Fruit fly (Drosophila melanogaster) whole organism, pupa: ENCODE data around the gene alpha-Spec.

ENCODE experiments used
- CG10348 ChIP-seq: fragments of 200-800 bp; sonication (Bioruptor generic); IDR thresholded peaks from 2 replicates; pipeline ENCODE4 v1.3.6; 2022; ENCODE audit warnings: missing biosample characterization, missing genetic modification characterization
- CG12605 ChIP-seq: fragments of 200-800 bp; sonication (Bioruptor generic); IDR thresholded peaks from 2 replicates; pipeline ENCODE4 v1.3.6; 2022; ENCODE audit warnings: missing biosample characterization, missing genetic modification characterization
- CG13204 ChIP-seq: fragments of 200-800 bp; sonication (Bioruptor generic); optimal IDR thresholded peaks from 2 replicates; lab custom pipeline; 2018; ENCODE audit warnings: missing biosample characterization, mild to moderate bottlenecking, missing genetic modification characterization, moderate library complexity
- CG14655 ChIP-seq: fragments of 200-800 bp; sonication (Bioruptor generic); optimal IDR thresholded peaks from 3 replicates; lab custom pipeline; 2017; ENCODE audit warnings: mild to moderate bottlenecking, missing biosample characterization, missing genetic modification reagents, missing genetic modification characterization
- CG15710 ChIP-seq: fragments of 200-800 bp; sonication (Bioruptor generic); optimal IDR thresholded peaks from 2 replicates; lab custom pipeline; 2018; ENCODE audit warnings: missing biosample characterization, mild to moderate bottlenecking, missing genetic modification characterization, moderate library complexity
- CG17806 ChIP-seq: fragments of 200-800 bp; sonication (Bioruptor generic); optimal IDR thresholded peaks from 2 replicates; lab custom pipeline; 2018; ENCODE audit warnings: missing biosample characterization, mild to moderate bottlenecking, missing genetic modification characterization, moderate library complexity
- CG32121 ChIP-seq: fragments of 200-800 bp; sonication (Bioruptor generic); IDR thresholded peaks from 2 replicates; pipeline ENCODE4 v1.3.6; 2022; ENCODE audit warnings: missing biosample characterization, missing genetic modification characterization
- CG34367 ChIP-seq: fragments of 200-800 bp; sonication (Bioruptor generic); optimal IDR thresholded peaks from 2 replicates; lab custom pipeline; 2018; ENCODE audit warnings: missing biosample characterization, mild to moderate bottlenecking, missing genetic modification characterization
- CG4496 ChIP-seq: fragments of 200-800 bp; sonication (Bioruptor generic); IDR thresholded peaks from 3 replicates; pipeline ENCODE4 v1.3.6; 2022; ENCODE audit warnings: missing biosample characterization, missing genetic modification characterization
- CG8159 ChIP-seq: fragments of 200-800 bp; sonication (Bioruptor generic); optimal IDR thresholded peaks from 3 replicates; lab custom pipeline; 2018; ENCODE audit warnings: missing biosample characterization, mild to moderate bottlenecking, missing genetic modification characterization, moderate library complexity
- CG8301 ChIP-seq: fragments of 200-800 bp; sonication (Bioruptor generic); optimal IDR thresholded peaks from 2 replicates; lab custom pipeline; 2018; ENCODE audit warnings: missing biosample characterization, mild to moderate bottlenecking, missing genetic modification characterization
- CG9948 ChIP-seq: fragments of 200-800 bp; sonication (Bioruptor generic); optimal IDR thresholded peaks from 2 replicates; lab custom pipeline; 2018; ENCODE audit warnings: missing biosample characterization, mild to moderate bottlenecking, missing genetic modification characterization, moderate library complexity
- D1 ChIP-seq: fragments of 200-800 bp; sonication (Bioruptor generic); optimal IDR thresholded peaks from 2 replicates; lab custom pipeline; 2018; ENCODE audit warnings: missing biosample characterization, mild to moderate bottlenecking, missing genetic modification characterization, moderate library complexity
- EcR ChIP-seq: fragments of 200-800 bp; sonication (Bioruptor generic); optimal IDR thresholded peaks from 3 replicates; lab custom pipeline; 2019; ENCODE audit warnings: missing biosample characterization, missing genetic modification characterization, mild to moderate bottlenecking, moderate library complexity, missing genetic modification reagents
- Ets98B ChIP-seq: fragments of 200-800 bp; sonication (Bioruptor generic); IDR thresholded peaks from 2 replicates; pipeline ENCODE4 v1.3.6; 2022; ENCODE audit warnings: missing biosample characterization, missing genetic modification characterization
- Pif1A ChIP-seq: fragments of 200-800 bp; sonication (Bioruptor generic); optimal IDR thresholded peaks from 3 replicates; lab custom pipeline; 2016; ENCODE audit warnings: missing biosample characterization, missing genetic modification characterization
- Pif1B ChIP-seq: fragments of 200-800 bp; sonication (Bioruptor generic); optimal IDR thresholded peaks from 3 replicates; lab custom pipeline; 2016; ENCODE audit warnings: missing biosample characterization, missing genetic modification characterization
- Snoo ChIP-seq: fragments of 200-800 bp; sonication (Bioruptor generic); optimal IDR thresholded peaks from 3 replicates; lab custom pipeline; 2017; ENCODE audit warnings: missing biosample characterization, mild to moderate bottlenecking, missing genetic modification characterization, inconsistent platforms
- fd96Ca ChIP-seq: fragments of 200-800 bp; sonication (Bioruptor generic); IDR thresholded peaks from 3 replicates; pipeline ENCODE4 v1.3.6; 2022; ENCODE audit warnings: missing biosample characterization, missing genetic modification characterization
- gl ChIP-seq: fragments of 200-800 bp; sonication (Bioruptor generic); optimal IDR thresholded peaks from 2 replicates; lab custom pipeline; 2018; ENCODE audit warnings: missing biosample characterization, mild to moderate bottlenecking, missing genetic modification characterization
- rn ChIP-seq: fragments of 200-800 bp; sonication (Bioruptor generic); IDR thresholded peaks from 2 replicates; pipeline ENCODE4 v1.3.6; 2022; ENCODE audit warnings: missing biosample characterization, missing genetic modification characterization

Gene alpha-Spec

DNA sequence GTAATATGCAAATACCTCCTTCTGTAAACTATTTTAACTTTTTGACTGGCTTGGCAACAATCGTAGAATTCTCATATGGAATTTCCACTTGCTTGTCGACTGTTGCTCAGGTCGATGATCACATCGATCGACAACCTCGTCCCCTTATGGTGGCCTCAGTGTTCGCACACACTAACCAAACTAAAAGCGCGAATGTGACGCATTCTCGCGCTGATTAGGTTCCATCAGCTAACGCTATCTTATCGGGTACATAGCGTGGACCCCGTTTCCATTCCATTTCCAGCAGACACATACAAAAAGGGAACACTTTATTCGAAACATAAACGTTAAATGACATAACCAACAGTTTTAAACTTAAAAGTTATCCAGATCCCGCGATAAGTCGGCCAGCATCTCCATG lies 5.8 kb downstream of the alpha-Spec start:
- peak; percentile 33 for TF ChIP-seq EcR (GFP tag; lab: Kevin White, UChicago)
- no peak for TF ChIP-seq CG4496 (GFP tag; lab: Robert Waterston, UW)
- TF ChIP-seq, all 21 proteins: peak for 1

DNA sequence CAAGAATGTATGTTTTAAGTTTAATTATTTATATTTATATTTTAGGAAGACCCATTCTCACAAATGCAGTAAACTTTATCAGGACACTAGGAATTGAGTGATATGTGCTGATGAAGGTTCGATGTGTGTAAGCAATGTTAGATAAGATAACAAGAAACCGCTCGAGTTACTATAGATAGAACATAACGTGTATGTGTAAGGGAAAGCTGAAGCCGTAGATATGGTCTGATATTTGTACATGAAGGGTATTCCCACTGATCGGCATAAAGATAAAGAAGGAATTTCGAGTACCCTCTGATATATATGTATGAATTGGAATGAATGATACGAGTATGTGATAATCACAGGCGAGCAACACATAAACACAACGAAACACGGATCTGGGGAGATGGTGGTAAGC lies 11.0 kb downstream of the alpha-Spec start:
- TF ChIP-seq CG8301 (tag; lab: Kevin White, UChicago) (no peak), D1 (tag; lab: Kevin White, UChicago) (no peak), Pif1A (GFP tag; lab: Kevin White, UChicago) (no peak), CG4496 (GFP tag; lab: Robert Waterston, UW) (no peak), CG8159 (tag; lab: Kevin White, UChicago) (no peak), CG13204 (no peak), Pif1B (GFP tag; lab: Kevin White, UChicago) (no peak), CG10348 (GFP tag; lab: Robert Waterston, UW) (no peak), EcR (GFP tag; lab: Kevin White, UChicago) (no peak)
- TF ChIP-seq, all 21 proteins: peak for 0

DNA sequence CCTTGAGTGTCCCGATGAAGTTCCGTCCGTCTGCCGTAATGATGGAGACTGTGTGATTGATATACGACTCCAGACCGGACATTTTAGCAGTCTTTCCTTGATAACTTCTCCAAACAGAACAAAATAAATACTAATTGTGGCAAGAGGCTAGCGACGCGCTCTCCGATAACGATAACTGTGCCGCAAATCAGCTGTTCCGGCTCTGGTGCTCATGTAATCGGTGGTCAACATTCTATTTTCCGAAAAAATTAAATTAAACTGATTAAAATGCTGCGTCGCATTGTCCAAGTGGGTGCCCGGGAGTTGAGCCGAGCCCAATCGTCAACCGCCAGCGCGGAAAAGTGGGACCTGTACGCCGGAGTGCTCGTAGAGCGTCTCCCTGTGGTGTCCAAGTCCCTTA lies 17.9 kb downstream of the alpha-Spec start, which contains the start of the genes CG2021 and mRpL46:
CG2021 (minus strand) TSS at position 163 of the 400 bp plus-strand sequence.
mRpL46 (plus strand) TSS at position 191 of the 400 bp plus-strand sequence.
- TF ChIP-seq D1 (tag; lab: Kevin White, UChicago) = no peak
- no peak for TF ChIP-seq rn (GFP tag; lab: Robert Waterston, UW)
- TF ChIP-seq CG17806 (tag; lab: Kevin White, UChicago) = no peak
- no peak for TF ChIP-seq EcR (GFP tag; lab: Kevin White, UChicago)
- TF ChIP-seq CG34367 (tag; lab: Kevin White, UChicago) = no peak
- no peak for TF ChIP-seq CG8159 (tag; lab: Kevin White, UChicago)
- no peak for TF ChIP-seq CG12605 (GFP tag; lab: Robert Waterston, UW)
- TF ChIP-seq CG8301 (tag; lab: Kevin White, UChicago) = no peak
- no peak for TF ChIP-seq CG10348 (GFP tag; lab: Robert Waterston, UW)
- TF ChIP-seq Snoo = no peak
- TF ChIP-seq fd96Ca = no peak
- no peak for TF ChIP-seq Pif1A (GFP tag; lab: Kevin White, UChicago)
- no peak for TF ChIP-seq Pif1B (GFP tag; lab: Kevin White, UChicago)
- TF ChIP-seq CG9948 = no peak
- TF ChIP-seq Ets98B (GFP tag; lab: Robert Waterston, UW) = no peak
- TF ChIP-seq gl (tag; lab: Kevin White, UChicago) = no peak
- no peak for TF ChIP-seq CG32121 (GFP tag; lab: Robert Waterston, UW)
- TF ChIP-seq, all 21 proteins: peak for 0

DNA sequence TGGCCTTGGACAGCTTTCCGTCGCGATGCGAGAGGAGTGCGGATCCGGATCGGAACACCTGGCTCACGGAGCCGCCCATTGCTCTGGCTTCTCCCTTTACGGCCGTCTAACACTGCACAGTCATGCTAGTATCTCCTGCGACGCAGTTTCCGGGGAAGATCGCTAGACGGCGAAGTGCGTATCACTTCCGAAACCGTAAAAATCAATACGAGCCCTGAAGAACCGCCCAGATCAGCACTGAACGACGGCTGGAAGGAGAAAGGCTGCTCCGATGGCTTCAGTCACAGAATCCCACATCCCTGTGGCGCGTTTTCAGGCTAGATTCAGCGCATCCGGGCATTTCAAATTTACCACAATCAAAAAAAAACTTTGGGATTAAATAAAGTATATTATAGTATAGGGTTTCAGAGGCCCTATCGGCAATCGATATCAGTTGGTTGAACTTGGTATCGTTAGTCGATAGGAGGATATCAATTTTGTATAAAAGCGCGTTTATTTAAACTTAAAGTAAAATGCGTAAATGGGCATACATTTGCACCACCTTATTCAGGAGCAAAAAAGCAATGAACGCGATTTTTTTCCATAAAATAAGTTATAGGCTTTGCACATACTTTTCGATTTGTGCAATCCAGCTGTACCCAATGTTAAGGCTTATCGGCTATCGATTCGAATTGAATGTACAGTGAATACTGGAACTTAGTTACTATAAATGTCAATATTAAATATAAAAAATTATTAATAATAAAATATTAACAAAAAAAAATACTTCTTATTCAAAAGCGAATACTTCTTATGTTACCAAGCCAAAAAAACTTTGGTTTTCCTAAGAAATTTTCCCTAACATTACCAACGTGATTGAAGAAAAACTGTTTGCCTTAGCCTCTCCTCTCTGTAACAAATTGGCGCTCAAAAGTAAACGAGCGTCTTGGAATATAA lies 20.1 kb downstream of the alpha-Spec start, which contains the start of the genes CG13933 and PolD2:
CG13933 (minus strand) TSS at position 435 of the 936 bp plus-strand sequence.
PolD2 (plus strand) TSS at position 921 of the 936 bp plus-strand sequence.
- TF ChIP-seq Pif1A (GFP tag; lab: Kevin White, UChicago) (no peak), CG4496 (GFP tag; lab: Robert Waterston, UW) (peak; percentile 98), Snoo (no peak), CG12605 (GFP tag; lab: Robert Waterston, UW) (peak; percentile 87), gl (tag; lab: Kevin White, UChicago) (peak; percentile 5), Pif1B (GFP tag; lab: Kevin White, UChicago) (peak; percentile 95), CG32121 (GFP tag; lab: Robert Waterston, UW) (peak; percentile 97), CG14655 (GFP tag; lab: Kevin White, UChicago) (no peak), CG9948 (peak; percentile 82), CG8159 (tag; lab: Kevin White, UChicago) (peak; percentile 91), CG10348 (GFP tag; lab: Robert Waterston, UW) (peak; percentile 94), CG13204 (no peak), CG15710 (tag; lab: Kevin White, UChicago) (peak; percentile 99), D1 (tag; lab: Kevin White, UChicago) (no peak), fd96Ca (peak; percentile 86), EcR (GFP tag; lab: Kevin White, UChicago) (no peak), Ets98B (GFP tag; lab: Robert Waterston, UW) (peak; percentile 97), CG8301 (tag; lab: Kevin White, UChicago) (no peak), rn (GFP tag; lab: Robert Waterston, UW) (peak; percentile 90), CG34367 (tag; lab: Kevin White, UChicago) (peak; percentile 97), CG17806 (tag; lab: Kevin White, UChicago) (peak; percentile 92)

DNA sequence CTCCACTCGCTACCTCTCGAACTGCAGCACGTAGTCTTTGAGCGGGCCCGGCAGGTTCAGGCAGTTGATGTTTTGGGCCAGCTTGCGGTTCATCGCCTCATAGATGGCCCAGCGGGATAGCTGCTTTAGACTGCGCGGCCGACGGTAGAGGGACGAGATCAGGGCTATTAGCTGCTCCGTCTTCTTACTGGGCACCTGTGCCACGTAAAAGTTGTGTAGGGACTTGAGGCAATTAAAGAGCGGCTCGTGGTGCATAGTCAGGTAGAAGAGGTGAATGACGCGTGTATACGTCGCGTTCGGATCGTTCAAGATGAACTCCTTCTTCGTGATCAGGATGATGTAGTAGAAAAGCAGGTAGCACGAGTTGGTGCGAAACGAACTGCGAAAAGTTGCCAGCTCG lies 22.5 kb downstream of the alpha-Spec start:
- TF ChIP-seq fd96Ca (no peak), Ets98B (GFP tag; lab: Robert Waterston, UW) (no peak), rn (GFP tag; lab: Robert Waterston, UW) (no peak), CG34367 (tag; lab: Kevin White, UChicago) (no peak), CG10348 (GFP tag; lab: Robert Waterston, UW) (no peak)

DNA sequence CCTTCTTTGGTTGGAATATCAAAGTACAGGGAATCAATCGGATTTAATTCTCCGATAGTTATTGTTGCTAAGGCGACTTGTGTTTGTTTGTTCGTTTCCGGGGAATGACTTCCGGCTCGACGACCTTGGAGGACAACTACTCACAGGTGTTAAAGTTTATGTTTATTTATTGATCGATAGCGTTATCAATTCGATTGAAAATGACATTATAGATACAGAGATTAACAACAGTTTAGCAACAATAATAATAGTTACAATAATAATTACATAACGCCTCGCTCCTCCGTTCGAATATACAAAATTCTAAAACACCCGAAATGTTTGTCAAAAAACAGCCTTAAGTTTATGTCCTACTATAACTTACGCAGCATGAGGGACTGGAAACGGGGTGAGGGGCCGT lies 23.5 kb downstream of the alpha-Spec start, which contains the start of gene Dhc62B:
Dhc62B (minus strand) TSS at position 101 of the 400 bp plus-strand sequence.
- TF ChIP-seq CG4496 (GFP tag; lab: Robert Waterston, UW) (no peak), D1 (tag; lab: Kevin White, UChicago) (no peak), CG8159 (tag; lab: Kevin White, UChicago) (no peak), fd96Ca (no peak), Pif1A (GFP tag; lab: Kevin White, UChicago) (no peak), CG8301 (tag; lab: Kevin White, UChicago) (no peak), Pif1B (GFP tag; lab: Kevin White, UChicago) (no peak), Snoo (no peak), CG34367 (tag; lab: Kevin White, UChicago) (no peak), CG32121 (GFP tag; lab: Robert Waterston, UW) (no peak), gl (tag; lab: Kevin White, UChicago) (no peak), CG9948 (no peak), CG14655 (GFP tag; lab: Kevin White, UChicago) (no peak), rn (GFP tag; lab: Robert Waterston, UW) (no peak)
